Fruit fly (Drosophila melanogaster): ENCODE measurements around the gene CG9705.

Gene CG9705

DNA sequence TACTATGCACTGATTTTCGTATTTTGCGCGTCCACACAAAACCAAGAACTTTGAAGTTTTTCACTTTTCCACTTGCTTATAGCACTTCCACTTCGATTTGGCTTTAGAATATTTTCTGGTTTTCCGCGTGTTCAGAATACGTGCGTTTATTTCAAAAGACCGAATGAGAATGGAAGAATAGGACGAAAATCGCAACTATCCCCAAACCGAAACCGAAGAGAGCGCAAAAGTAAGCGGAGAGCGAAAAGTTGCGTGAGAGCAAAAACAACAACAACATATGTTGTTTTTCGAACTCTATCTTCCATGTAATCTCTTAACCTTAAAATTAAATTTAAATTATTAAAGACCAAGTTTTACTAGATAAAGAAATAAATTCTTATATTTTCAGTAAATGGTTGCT lies 27.7 kb downstream of the CG9705 start, which contains the start of gene CG9674 (continued):
- TF ChIP-seq Trl (optimal IDR thresholded peaks at IDR 0.05): peak; percentile 51
- no peak for TF ChIP-seq Trl (GFP tag; optimal IDR thresholded peaks at IDR 0.05)

DNA sequence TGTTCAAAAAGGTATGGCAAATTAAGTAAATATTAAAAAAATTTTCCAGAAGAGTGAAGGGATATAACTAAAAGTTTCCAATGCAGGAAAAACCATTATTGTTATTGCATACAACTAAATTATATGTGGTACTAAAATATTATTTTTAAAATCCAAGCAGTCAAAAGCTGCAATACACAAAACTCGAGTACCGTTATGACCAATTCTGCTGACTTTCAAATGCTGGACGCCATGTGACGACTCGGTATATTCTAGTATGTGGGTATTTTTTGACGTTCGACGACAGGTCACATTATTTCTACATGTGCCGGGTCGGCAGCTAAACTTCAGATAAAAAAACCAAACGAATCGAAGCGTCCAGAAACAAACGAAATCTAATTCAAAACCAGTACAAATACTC lies 28.2 kb downstream of the CG9705 start:
- TF ChIP-seq Dp (GFP tag; optimal IDR thresholded peaks at IDR 0.05): peak; percentile 76
- TF ChIP-seq H15 (GFP tag; IDR thresholded peaks at IDR 0.05): 0 out of 3 replicates have a peak, but pooled peaks have one; percentile 12
- peak; percentile 48 for TF ChIP-seq Sry-δ (GFP tag; optimal IDR thresholded peaks at IDR 0.05)
- no peak for TF ChIP-seq CG10209 (GFP tag; optimal IDR thresholded peaks at IDR 0.05)
- no peak for TF ChIP-seq CG17568 (GFP tag; optimal IDR thresholded peaks at IDR 0.05)
- TF ChIP-seq CG10462 (GFP tag; optimal IDR thresholded peaks at IDR 0.05): peak; percentile 99
- no peak for TF ChIP-seq fd64A (GFP tag; optimal IDR thresholded peaks at IDR 0.05)
- peak in 1 of 3 experiments; percentile 29 for TF ChIP-seq Stat92E (GFP tag; optimal IDR thresholded peaks at IDR 0.05)
- peak; percentile 91 for TF ChIP-seq Lhr (GFP tag; optimal IDR thresholded peaks at IDR 0.05)
- TF ChIP-seq ken (GFP tag; IDR thresholded peaks at IDR 0.05): 0 out of 3 replicates have a peak, but pooled peaks have one; percentile 3
- TF ChIP-seq slou (GFP tag; optimal IDR thresholded peaks at IDR 0.05): no peak
- peak; percentile 59 for TF ChIP-seq Hmr (GFP tag; optimal IDR thresholded peaks at IDR 0.05)
- peak; percentile 29 for TF ChIP-seq CG2116 (GFP tag; optimal IDR thresholded peaks at IDR 0.05)
- no peak for TF ChIP-seq emc (GFP tag; optimal IDR thresholded peaks at IDR 0.05)
- peak; percentile 30 for TF ChIP-seq CG13894 (tag; optimal IDR thresholded peaks at IDR 0.05)
- TF ChIP-seq Pdp1 (GFP tag; optimal IDR thresholded peaks at IDR 0.05): peak in 1 of 2 experiments; percentile 75
- TF ChIP-seq run (tag; optimal IDR thresholded peaks at IDR 0.05): no peak
- no peak for TF ChIP-seq CG10431 (GFP tag; optimal IDR thresholded peaks at IDR 0.05)
- TF ChIP-seq CG7372 (GFP tag; IDR thresholded peaks at IDR 0.05): no peak
- no peak for TF ChIP-seq CG7987 (GFP tag; optimal IDR thresholded peaks at IDR 0.05)
- TF ChIP-seq Nf-YA (GFP tag; IDR thresholded peaks at IDR 0.05): no peak
- peak; percentile 37 for TF ChIP-seq Mad (GFP tag; optimal IDR thresholded peaks at IDR 0.05)
- no peak for TF ChIP-seq CG7745 (tag; optimal IDR thresholded peaks at IDR 0.05)
- TF ChIP-seq al (GFP tag; IDR thresholded peaks at IDR 0.05): 0 out of 2 replicates have a peak, but pooled peaks have one; percentile 41
- no peak for TF ChIP-seq peb (GFP tag; IDR thresholded peaks at IDR 0.05)
- TF ChIP-seq CG42726 (GFP tag; IDR thresholded peaks at IDR 0.05; ENCODE audit: partially characterized antibody): peak; percentile 66
- TF ChIP-seq gem (tag; optimal IDR thresholded peaks at IDR 0.05): peak; percentile 17
- TF ChIP-seq dmrt11E (tag; optimal IDR thresholded peaks at IDR 0.05): no peak
- peak; percentile 50; the same call in 1 of the 2 replicates for TF ChIP-seq CG13287 (GFP tag; IDR thresholded peaks at IDR 0.05; ENCODE audit: partially characterized antibody)
- TF ChIP-seq CG11398 (GFP tag; optimal IDR thresholded peaks at IDR 0.05): no peak
- peak; percentile 12 for TF ChIP-seq CG1792 (GFP tag; optimal IDR thresholded peaks at IDR 0.05)
- TF ChIP-seq HmgD (GFP tag; optimal IDR thresholded peaks at IDR 0.05): peak; percentile 54
- peak; percentile 19 for TF ChIP-seq Xbp1 (GFP tag; optimal IDR thresholded peaks at IDR 0.05)
- no peak for TF ChIP-seq dimm (GFP tag; IDR thresholded peaks at IDR 0.05)
- TF ChIP-seq CG16815 (GFP tag; optimal IDR thresholded peaks at IDR 0.05): no peak
- TF ChIP-seq nau (GFP tag; optimal IDR thresholded peaks at IDR 0.05): no peak
- peak in 1 of 2 experiments; percentile 4 for TF ChIP-seq insv (GFP tag; optimal IDR thresholded peaks at IDR 0.05)
- TF ChIP-seq CG8089 (GFP tag; optimal IDR thresholded peaks at IDR 0.05): peak; percentile 18
- no peak for TF ChIP-seq CG5245 (GFP tag; optimal IDR thresholded peaks at IDR 0.05)
- peak in 1 of 2 experiments; percentile 32 for TF ChIP-seq crp (GFP tag; optimal IDR thresholded peaks at IDR 0.05)
- no peak for TF ChIP-seq CkIIα-i1 (GFP tag; IDR thresholded peaks at IDR 0.05)
- no peak for TF ChIP-seq cad (GFP tag; optimal IDR thresholded peaks at IDR 0.05)
- TF ChIP-seq sd (tag; optimal IDR thresholded peaks at IDR 0.05): no peak
- TF ChIP-seq CG12391 (tag; optimal IDR thresholded peaks at IDR 0.05): peak; percentile 41
- TF ChIP-seq CG16813 (GFP tag; IDR thresholded peaks at IDR 0.05; ENCODE audit: partially characterized antibody): 0 out of 3 replicates have a peak, but pooled peaks have one; percentile 35
- TF ChIP-seq CG8359 (GFP tag; optimal IDR thresholded peaks at IDR 0.05; ENCODE audit: borderline replicate concordance): no peak

Measured in whole organism, embryonic.